Worm (Caenorhabditis elegans) whole organism, early embryonic: ENCODE data around the gene C18H7.1.

Experiments used
- F13C5.2 ChIP-seq: sonication (generic microtip); optimal IDR thresholded peaks from 2 replicates; lab custom pipeline; 2017; ENCODE audit warnings: mild to moderate bottlenecking, missing genetic modification characterization, inconsistent platforms, missing compliant biosample characterization
- aly-1 ChIP-seq: sonication (generic microtip); optimal IDR thresholded peaks from 2 replicates; lab custom pipeline; 2016; ENCODE audit warnings: missing genetic modification characterization, missing compliant biosample characterization
- ama-1 ChIP-seq: fragments of 150-350 bp; optimal IDR thresholded peaks from 2 replicates; lab custom pipeline; 2014
- ets-7 ChIP-seq: sonication (generic microtip); optimal IDR thresholded peaks from 2 replicates; lab custom pipeline; 2016; ENCODE audit warnings: missing genotype, missing genetic modification characterization, missing compliant biosample characterization
- flt-1 ChIP-seq: fragments of 200-800 bp; sonication (Bioruptor generic); IDR thresholded peaks from 2 replicates; pipeline ENCODE4 v1.3.6; 2022; ENCODE audit warnings: missing genetic modification characterization, missing compliant biosample characterization
- hmbx-1 ChIP-seq: sonication (generic microtip); optimal IDR thresholded peaks from 2 replicates; lab custom pipeline; 2016; ENCODE audit warnings: mild to moderate bottlenecking, missing genetic modification characterization, missing compliant biosample characterization
- tbx-11 ChIP-seq: fragments of 200-800 bp; sonication (Bioruptor generic); IDR thresholded peaks from 2 replicates; pipeline ENCODE4 v1.3.6; 2022; ENCODE audit warnings: missing genetic modification characterization, missing compliant biosample characterization

DNA sequence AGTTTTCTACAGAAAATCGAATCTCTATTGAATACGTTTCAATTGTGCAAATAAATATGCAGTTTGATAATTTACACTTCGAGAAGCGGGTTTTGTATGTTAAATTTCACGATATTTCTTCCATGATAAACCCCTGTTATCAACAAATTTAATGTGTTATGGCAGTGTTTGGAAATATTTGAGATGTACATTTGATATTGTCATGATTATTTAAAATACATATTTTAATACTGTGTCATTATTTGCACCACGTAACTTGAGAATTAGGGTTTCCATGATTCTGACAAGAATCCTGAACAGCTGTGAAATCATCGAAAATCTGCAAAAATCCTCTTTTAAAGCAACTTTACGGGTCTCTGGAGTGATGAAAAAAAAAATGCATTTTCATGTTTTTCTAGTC, 55.1 kb downstream of the C18H7.1 start, which contains the start of gene K11H12.11:
- no peak for TF ChIP-seq ama-1 (lab: Kevin White, UChicago)
- TF ChIP-seq tbx-11 (GFP tag; lab: Robert Waterston, UW), result no peak
- no peak for TF ChIP-seq hmbx-1
- no peak for TF ChIP-seq ets-7
- no peak for TF ChIP-seq flt-1 (GFP tag; lab: Robert Waterston, UW)
- TF ChIP-seq F13C5.2 (tag; lab: Kevin White, UChicago), result no peak
- TF ChIP-seq aly-1 (tag; lab: Kevin White, UChicago), result no peak
